Worm (Caenorhabditis elegans) whole organism, L2 larva: ENCODE measurements around the gene Y7A5A.9.

ENCODE experiments used
- C34F6.9 ChIP-seq: fragments of 150-350 bp; optimal IDR thresholded peaks from 2 replicates; lab custom pipeline; 2014; ENCODE audit warnings: missing biosample characterization, missing genetic modification characterization
- F13H6.1 ChIP-seq: sonication (generic microtip); optimal IDR thresholded peaks from 2 replicates; lab custom pipeline; 2016; ENCODE audit warnings: missing genetic modification characterization, missing compliant biosample characterization
- R02D3.7 ChIP-seq: fragments of 150-350 bp; optimal IDR thresholded peaks from 2 replicates; lab custom pipeline; 2014; ENCODE audit warnings: missing biosample characterization, missing genetic modification characterization
- ZK546.5 ChIP-seq: sonication (generic microtip); optimal IDR thresholded peaks from 2 replicates; lab custom pipeline; 2017; ENCODE audit warnings: missing biosample characterization, missing genetic modification characterization
- alr-1 ChIP-seq: fragments of 150-350 bp; optimal IDR thresholded peaks from 2 replicates; lab custom pipeline; 2014; ENCODE audit warnings: missing biosample characterization, missing genetic modification characterization
- blmp-1 ChIP-seq: sonication (generic microtip); optimal IDR thresholded peaks from 2 replicates; lab custom pipeline; 2017; ENCODE audit warnings: missing genetic modification characterization, mild to moderate bottlenecking, missing compliant biosample characterization, antibody characterized with exemption, moderate library complexity; ENCODE audit not compliant: insufficient read depth
- ceh-16 ChIP-seq: fragments of 150-350 bp; optimal IDR thresholded peaks from 2 replicates; lab custom pipeline; 2014; ENCODE audit warnings: missing biosample characterization, missing genetic modification characterization
- ceh-82 ChIP-seq: fragments of 150-350 bp; optimal IDR thresholded peaks from 2 replicates; lab custom pipeline; 2014; ENCODE audit warnings: missing biosample characterization, missing genetic modification characterization
- crh-2 ChIP-seq: sonication (generic microtip); optimal IDR thresholded peaks from 2 replicates; lab custom pipeline; 2017; ENCODE audit warnings: missing biosample characterization, missing genetic modification characterization
- dmd-4 ChIP-seq: sonication (generic microtip); optimal IDR thresholded peaks from 2 replicates; lab custom pipeline; 2017; ENCODE audit warnings: missing biosample characterization, missing genetic modification characterization
- egl-27 ChIP-seq: sonication (generic microtip); optimal IDR thresholded peaks from 3 replicates; lab custom pipeline; 2017; ENCODE audit warnings: missing biosample characterization, missing genetic modification reagents, missing genetic modification characterization
- elt-3 ChIP-seq: sonication (generic microtip); optimal IDR thresholded peaks from 2 replicates; lab custom pipeline; 2017; ENCODE audit warnings: missing biosample characterization, missing genetic modification characterization
- gmeb-1 ChIP-seq: fragments of 150-350 bp; optimal IDR thresholded peaks from 2 replicates; lab custom pipeline; 2014; ENCODE audit warnings: missing biosample characterization, missing genetic modification characterization
- lin-11 ChIP-seq: fragments of 150-350 bp; sonication (generic microtip); optimal IDR thresholded peaks from 2 replicates; lab custom pipeline; 2014; ENCODE audit warnings: missing biosample characterization, missing genetic modification characterization, inconsistent platforms, mixed read lengths
- lin-13 ChIP-seq: fragments of 150-350 bp; optimal IDR thresholded peaks from 2 replicates; lab custom pipeline; 2014; ENCODE audit warnings: missing biosample characterization, missing genetic modification reagents, missing genetic modification characterization
- lin-39 ChIP-seq: fragments of 150-350 bp; optimal IDR thresholded peaks from 2 replicates; lab custom pipeline; 2014; ENCODE audit warnings: missing biosample characterization, missing genetic modification reagents, missing genetic modification characterization
- lsy-2 ChIP-seq, 2 experiments: fragments of 150-350 bp in 1 of 2; sonication (generic microtip) in 1 of 2; optimal IDR thresholded peaks; 2 replicates each; lab custom pipeline; 2014 to 2017; ENCODE audit warnings: missing biosample characterization in 2 of 2, missing genetic modification characterization in 2 of 2
- mab-5 ChIP-seq: fragments of 150-350 bp; optimal IDR thresholded peaks from 2 replicates; lab custom pipeline; 2014; ENCODE audit warnings: missing biosample characterization, missing genetic modification characterization
- mbf-1 ChIP-seq: sonication (generic microtip); optimal IDR thresholded peaks from 2 replicates; lab custom pipeline; 2017; ENCODE audit warnings: missing biosample characterization, missing genetic modification characterization
- mdl-1 ChIP-seq, 2 experiments: fragments of 150-350 bp in 1 of 2; sonication (generic microtip) in 1 of 2; optimal IDR thresholded peaks; 2 replicates each; lab custom pipeline; 2017; ENCODE audit warnings: missing biosample characterization in 2 of 2, missing genetic modification characterization in 2 of 2
- nhr-10 ChIP-seq: sonication (generic microtip); optimal IDR thresholded peaks from 2 replicates; lab custom pipeline; 2017; ENCODE audit warnings: missing biosample characterization, missing genetic modification characterization
- nhr-11 ChIP-seq: fragments of 150-350 bp; optimal IDR thresholded peaks from 2 replicates; lab custom pipeline; 2014; ENCODE audit warnings: missing biosample characterization, missing genetic modification characterization
- nhr-12 ChIP-seq: fragments of 150-350 bp; optimal IDR thresholded peaks from 2 replicates; lab custom pipeline; 2014; ENCODE audit warnings: missing biosample characterization, missing genetic modification characterization
- nhr-129 ChIP-seq: fragments of 150-350 bp; optimal IDR thresholded peaks from 2 replicates; lab custom pipeline; 2014; ENCODE audit warnings: missing biosample characterization, missing genetic modification characterization
- nhr-21 ChIP-seq: fragments of 150-350 bp; optimal IDR thresholded peaks from 2 replicates; lab custom pipeline; 2014; ENCODE audit warnings: missing biosample characterization, missing genetic modification characterization
- nhr-23 ChIP-seq: fragments of 150-350 bp; optimal IDR thresholded peaks from 2 replicates; lab custom pipeline; 2014; ENCODE audit warnings: missing biosample characterization, missing genetic modification reagents, missing genetic modification characterization
- nhr-237 ChIP-seq: fragments of 150-350 bp; optimal IDR thresholded peaks from 2 replicates; lab custom pipeline; 2014; ENCODE audit warnings: missing biosample characterization, missing genetic modification characterization
- nhr-25 ChIP-seq: fragments of 150-350 bp; sonication (generic microtip); optimal IDR thresholded peaks from 3 replicates; lab custom pipeline; 2014; ENCODE audit warnings: missing biosample characterization, missing genetic modification characterization
- nhr-77 ChIP-seq: fragments of 150-350 bp; optimal IDR thresholded peaks from 2 replicates; lab custom pipeline; 2014; ENCODE audit warnings: missing biosample characterization, missing genetic modification characterization
- peb-1 ChIP-seq: fragments of 150-350 bp; optimal IDR thresholded peaks from 2 replicates; lab custom pipeline; 2014; ENCODE audit warnings: missing biosample characterization, missing genetic modification characterization
- sem-4 ChIP-seq: fragments of 150-350 bp; optimal IDR thresholded peaks from 2 replicates; lab custom pipeline; 2014; ENCODE audit warnings: missing biosample characterization, missing genetic modification reagents, missing genetic modification characterization
- skn-1 ChIP-seq: sonication (generic microtip); optimal IDR thresholded peaks from 2 replicates; lab custom pipeline; 2017; ENCODE audit warnings: missing biosample characterization, missing genetic modification characterization
- sma-3 ChIP-seq: sonication (generic microtip); optimal IDR thresholded peaks from 2 replicates; lab custom pipeline; 2016; ENCODE audit warnings: missing genetic modification reagents, missing genetic modification characterization, missing compliant biosample characterization
- sma-9 ChIP-seq, 2 experiments: fragments of 150-350 bp in 1 of 2; sonication (generic microtip) in 1 of 2; optimal IDR thresholded peaks; 2 replicates each; lab custom pipeline; 2014 to 2016; ENCODE audit warnings: missing genetic modification characterization in 2 of 2, mild to moderate bottlenecking in 1 of 2, missing biosample characterization in 1 of 2, missing compliant biosample characterization in 1 of 2, missing genetic modification reagents in 1 of 2, moderate library complexity in 1 of 2
- unc-39 ChIP-seq: fragments of 150-350 bp; optimal IDR thresholded peaks from 2 replicates; lab custom pipeline; 2014; ENCODE audit warnings: missing biosample characterization, missing genetic modification characterization
- unc-55 ChIP-seq: fragments of 150-350 bp; sonication (generic microtip); optimal IDR thresholded peaks from 3 replicates; lab custom pipeline; 2014; ENCODE audit warnings: missing biosample characterization, missing genetic modification reagents, missing genetic modification characterization
- ztf-1 ChIP-seq: fragments of 200-800 bp; sonication (Bioruptor generic); conservative IDR thresholded peaks from 2 replicates; pipeline ENCODE4 v1.3.6; 2022; ENCODE audit warnings: missing genetic modification characterization, missing compliant biosample characterization
- ztf-11 ChIP-seq: sonication (generic microtip); optimal IDR thresholded peaks from 2 replicates; lab custom pipeline; 2017; ENCODE audit warnings: missing biosample characterization, missing genetic modification characterization
- ztf-4 ChIP-seq: fragments of 150-350 bp; optimal IDR thresholded peaks from 2 replicates; lab custom pipeline; 2014; ENCODE audit warnings: missing biosample characterization, missing genetic modification characterization

Y7A5A.9 gene

DNA sequence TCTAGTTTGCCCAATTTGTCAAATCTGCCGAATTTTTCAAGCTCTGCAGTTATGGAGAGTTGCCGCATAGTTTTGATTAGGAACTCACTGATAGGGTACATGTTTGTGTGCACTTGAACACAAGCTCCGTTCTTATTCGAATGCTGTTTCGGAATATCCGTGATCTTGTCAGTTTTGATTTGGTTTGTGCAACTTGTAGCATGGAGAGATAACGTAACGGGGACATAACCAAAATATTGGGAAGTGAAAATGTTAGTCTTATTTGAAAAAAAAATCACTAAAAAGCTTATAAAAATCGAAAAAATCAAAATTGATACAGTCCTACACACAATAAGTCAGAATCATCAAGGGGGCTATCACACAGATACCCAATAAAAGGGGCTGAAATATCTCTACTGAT, 44.9 kb upstream of the Y7A5A.9 start, which contains the start of gene Y7A5A.24:
Gene Y7A5A.24, minus strand, starts transcription at position 101 of the 400 bp plus-strand sequence.
- TF ChIP-seq lin-39, result no peak
- TF ChIP-seq F13H6.1 (tag; lab: Kevin White, UChicago), result no peak
- no peak for TF ChIP-seq ztf-1 (GFP tag; lab: Robert Waterston, UW)
- TF ChIP-seq, all 48 proteins: peak for 0

DNA sequence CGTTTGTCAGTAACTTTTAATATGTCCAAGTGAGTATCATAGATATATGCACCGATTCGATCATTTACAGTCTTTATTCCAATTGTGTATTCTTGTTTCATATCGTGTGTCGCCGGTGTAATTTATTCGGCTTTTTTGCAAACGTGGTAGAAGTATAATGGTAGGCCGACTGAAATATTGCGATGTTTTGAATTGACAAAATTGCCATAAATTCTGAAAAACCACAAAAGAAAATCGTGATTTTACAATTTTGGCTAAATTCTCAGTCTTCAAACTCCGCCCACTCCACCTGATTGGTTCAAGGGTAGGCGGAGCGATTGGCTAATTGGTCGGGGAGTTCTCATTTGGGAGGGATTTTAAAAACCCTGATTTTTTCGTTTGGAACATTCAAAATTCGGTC, 42.4 kb upstream of the Y7A5A.9 start, which contains the start of gene Y7A5A.3:
Gene Y7A5A.3, minus strand, starts transcription at position 101 of the 400 bp plus-strand sequence.
- TF ChIP-seq ceh-16 (tag; lab: Kevin White, UChicago), result no peak
- no peak for TF ChIP-seq peb-1 (tag; lab: Kevin White, UChicago)
- no peak for TF ChIP-seq C34F6.9 (tag; lab: Kevin White, UChicago)
- no peak for TF ChIP-seq sma-3 (GFP tag; lab: Kevin White, UChicago)
- TF ChIP-seq unc-55 (GFP tag; lab: Kevin White, UChicago), result no peak
- no peak for TF ChIP-seq egl-27
- TF ChIP-seq, all 48 proteins: peak for 0

DNA sequence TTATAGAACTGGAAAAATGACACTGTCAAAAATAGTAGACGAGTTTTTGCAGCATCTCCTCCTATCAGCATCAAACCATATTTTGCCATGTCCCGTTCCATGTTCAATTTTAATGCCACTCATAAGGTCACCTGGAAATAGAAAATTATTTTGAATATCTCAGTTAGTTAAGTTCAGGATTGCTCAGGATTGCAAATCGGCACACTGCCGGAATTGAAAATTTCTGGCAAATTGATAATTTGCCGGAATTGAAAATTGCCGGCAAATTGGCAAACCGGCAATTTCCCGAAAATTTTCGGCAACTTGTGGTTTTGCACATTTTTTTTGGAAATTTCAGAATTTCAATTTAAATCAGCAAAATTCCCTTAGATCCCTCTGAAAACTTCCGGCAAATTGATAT, 40.2 kb upstream of the Y7A5A.9 start, which contains the start of gene Y7A5A.5:
Gene Y7A5A.5, minus strand, starts transcription at position 101 of the 400 bp plus-strand sequence.
- TF ChIP-seq lin-39 (no peak), sma-3 (GFP tag; lab: Kevin White, UChicago) (no peak), unc-39 (no peak), ZK546.5 (tag; lab: Kevin White, UChicago) (no peak), skn-1 (tag; lab: Kevin White, UChicago) (no peak), ztf-4 (no peak), nhr-12 (no peak), ztf-1 (GFP tag; lab: Robert Waterston, UW) (no peak), dmd-4 (tag; lab: Kevin White, UChicago) (no peak), ceh-82 (tag; lab: Kevin White, UChicago) (no peak), mdl-1 (tag; optimal IDR thresholded peaks at IDR 0.05; lab: Kevin White, UChicago) (no peak), blmp-1 (no peak), nhr-129 (tag; lab: Kevin White, UChicago) (no peak), gmeb-1 (tag; lab: Kevin White, UChicago) (no peak), unc-55 (GFP tag; lab: Kevin White, UChicago) (no peak), nhr-10 (tag; lab: Kevin White, UChicago) (no peak), mbf-1 (no peak), F13H6.1 (tag; lab: Kevin White, UChicago) (no peak), mab-5 (tag; lab: Kevin White, UChicago) (no peak), nhr-21 (tag; lab: Kevin White, UChicago) (no peak)

DNA sequence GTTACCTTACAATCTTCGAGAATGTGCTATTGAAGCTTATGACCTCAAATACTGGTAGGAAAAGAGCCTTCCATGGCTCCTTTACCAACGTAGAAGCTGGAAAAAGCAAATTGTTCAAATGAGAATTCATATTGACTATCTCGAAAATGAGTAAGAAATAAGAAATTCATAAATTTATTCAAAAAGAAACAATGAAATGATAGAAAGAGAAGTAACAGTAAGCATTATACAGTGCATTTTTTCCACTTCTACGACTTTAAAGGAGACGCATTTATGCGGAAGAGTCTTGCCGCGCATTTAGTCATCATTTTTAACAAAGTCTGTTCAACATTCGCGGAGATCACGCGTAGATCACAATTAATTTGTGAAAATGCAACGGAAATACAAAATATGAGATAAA, 32.0 kb upstream of the Y7A5A.9 start, which contains the start of gene Y7A5A.10:
Gene Y7A5A.10, minus strand, starts transcription at position 101 of the 400 bp plus-strand sequence.
- TF ChIP-seq lin-39, result no peak
- no peak for TF ChIP-seq peb-1 (tag; lab: Kevin White, UChicago)
- no peak for TF ChIP-seq mbf-1
- no peak for TF ChIP-seq ztf-11 (tag; lab: Kevin White, UChicago)
- TF ChIP-seq ceh-16 (tag; lab: Kevin White, UChicago), result no peak
- TF ChIP-seq mdl-1 (tag; optimal IDR thresholded peaks at IDR 0.05; lab: Kevin White, UChicago), result no peak
- no peak for TF ChIP-seq elt-3
- no peak for TF ChIP-seq sma-9 (GFP tag; optimal IDR thresholded peaks at IDR 0.05; lab: Kevin White, UChicago)
- TF ChIP-seq sma-9 (tag; optimal IDR thresholded peaks at IDR 0.05; lab: Kevin White, UChicago), result no peak
- no peak for TF ChIP-seq gmeb-1 (tag; lab: Kevin White, UChicago)
- no peak for TF ChIP-seq ZK546.5 (tag; lab: Kevin White, UChicago)
- TF ChIP-seq alr-1, result no peak
- TF ChIP-seq, all 48 proteins: peak for 0

DNA sequence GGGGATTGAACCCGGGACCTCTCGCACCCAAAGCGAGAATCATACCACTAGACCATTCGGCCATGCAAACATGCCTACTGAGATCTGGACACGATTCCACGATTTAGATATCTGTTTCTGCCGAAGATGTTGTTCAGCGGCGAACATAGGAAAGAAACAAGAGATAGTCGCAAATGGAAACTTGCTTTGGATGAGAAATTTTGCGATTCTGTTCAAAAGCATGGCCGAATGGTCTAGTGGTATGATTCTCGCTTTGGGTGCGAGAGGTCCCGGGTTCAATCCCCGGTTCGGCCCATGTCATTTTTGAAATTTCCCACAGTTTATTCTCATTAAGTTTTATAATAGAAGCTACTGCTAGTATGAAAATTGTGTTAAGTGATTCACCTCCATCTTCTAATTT, 30.3 kb upstream of the Y7A5A.9 start:
- peak; percentile 59 for TF ChIP-seq nhr-21 (tag; lab: Kevin White, UChicago)
- TF ChIP-seq nhr-237 (tag; lab: Kevin White, UChicago), result no peak
- TF ChIP-seq sma-3 (GFP tag; lab: Kevin White, UChicago), result peak; percentile 10

DNA sequence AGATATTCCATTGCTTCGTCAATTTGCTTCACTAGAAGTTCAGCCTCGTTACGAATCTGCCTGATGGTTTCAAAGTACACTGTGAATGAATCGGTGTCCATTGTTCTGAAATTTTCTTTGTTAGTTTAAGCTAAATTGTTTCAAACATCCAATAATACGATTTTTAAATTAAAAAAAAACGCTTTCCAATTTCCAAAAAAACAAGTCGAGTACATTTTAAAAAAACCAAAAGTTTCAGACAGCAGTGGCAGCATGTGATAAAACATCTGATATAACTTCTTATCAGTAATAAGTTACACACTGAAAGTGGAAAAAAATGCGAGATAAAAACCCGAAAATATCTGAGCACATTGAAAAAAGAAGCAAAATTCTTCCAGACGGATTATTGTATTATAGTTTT, 27.4 kb upstream of the Y7A5A.9 start, which contains the start of gene Y7A5A.6:
Gene Y7A5A.6, minus strand, starts transcription at position 101 of the 400 bp plus-strand sequence.
- no peak for TF ChIP-seq R02D3.7 (tag; lab: Kevin White, UChicago)
- no peak for TF ChIP-seq unc-39
- no peak for TF ChIP-seq nhr-12
- TF ChIP-seq ztf-4, result no peak
- TF ChIP-seq nhr-11 (tag; lab: Kevin White, UChicago), result no peak
- no peak for TF ChIP-seq lin-13
- TF ChIP-seq nhr-77 (tag; lab: Kevin White, UChicago), result no peak
- no peak for TF ChIP-seq mbf-1
- TF ChIP-seq peb-1 (tag; lab: Kevin White, UChicago), result no peak
- TF ChIP-seq ceh-16 (tag; lab: Kevin White, UChicago), result no peak
- TF ChIP-seq nhr-23, result no peak
- no peak for TF ChIP-seq crh-2 (tag; lab: Kevin White, UChicago)
- TF ChIP-seq nhr-25 (tag; lab: Kevin White, UChicago), result no peak
- no peak for TF ChIP-seq dmd-4 (tag; lab: Kevin White, UChicago)
- no peak for TF ChIP-seq sem-4 (tag; lab: Kevin White, UChicago)
- no peak for TF ChIP-seq lsy-2 (tag; optimal IDR thresholded peaks at IDR 0.05; lab: Kevin White, UChicago)
- TF ChIP-seq ztf-11 (tag; lab: Kevin White, UChicago), result no peak
- TF ChIP-seq lin-11 (tag; lab: Kevin White, UChicago), result no peak
